Fruit fly (Drosophila melanogaster) whole organism, embryonic: ENCODE results near the gene CG5080.

ENCODE experiments used
- Bdp1 ChIP-seq: fragments of 200-800 bp; sonication (Bioruptor generic); optimal IDR thresholded peaks from 3 replicates; lab custom pipeline; 2016; ENCODE audit warnings: missing biosample characterization, missing genetic modification characterization
- CG10274 ChIP-seq: fragments of 200-800 bp; sonication (Bioruptor generic); optimal IDR thresholded peaks from 3 replicates; lab custom pipeline; 2017; ENCODE audit warnings: missing biosample characterization, mild to moderate bottlenecking, missing genetic modification characterization
- CG11456 ChIP-seq: fragments of 200-800 bp; sonication (Bioruptor generic); IDR thresholded peaks from 3 replicates; pipeline ENCODE4 v1.3.6; 2022; ENCODE audit warnings: missing biosample characterization, missing genetic modification characterization
- CG11695 ChIP-seq: fragments of 200-800 bp; sonication (Bioruptor generic); IDR thresholded peaks from 3 replicates; pipeline ENCODE4 v1.3.6; 2022; ENCODE audit warnings: missing biosample characterization, missing genetic modification characterization
- CG12071 ChIP-seq: fragments of 200-800 bp; sonication (Bioruptor generic); optimal IDR thresholded peaks from 3 replicates; lab custom pipeline; 2018; ENCODE audit warnings: missing biosample characterization, mild to moderate bottlenecking, missing genetic modification characterization
- CG15011 ChIP-seq: fragments of 200-800 bp; sonication (Bioruptor generic); optimal IDR thresholded peaks from 3 replicates; lab custom pipeline; 2018; ENCODE audit warnings: missing biosample characterization, mild to moderate bottlenecking, missing genetic modification characterization
- CG18599 ChIP-seq: fragments of 200-800 bp; sonication (Bioruptor generic); optimal IDR thresholded peaks from 3 replicates; lab custom pipeline; 2017; ENCODE audit warnings: missing biosample characterization, missing genetic modification characterization, mild to moderate bottlenecking, moderate library complexity, missing genetic modification reagents
- CG2678 ChIP-seq: fragments of 200-800 bp; sonication (Bioruptor generic); optimal IDR thresholded peaks from 3 replicates; lab custom pipeline; 2019; ENCODE audit warnings: missing biosample characterization, mild to moderate bottlenecking, missing genetic modification characterization, moderate library complexity
- CG3163 ChIP-seq: fragments of 200-800 bp; sonication (Bioruptor generic); optimal IDR thresholded peaks from 3 replicates; lab custom pipeline; 2016; ENCODE audit warnings: missing biosample characterization, missing genetic modification characterization
- CG4360 ChIP-seq: fragments of 200-800 bp; sonication (Bioruptor generic); IDR thresholded peaks from 2 replicates; pipeline ENCODE4 v1.3.6; 2022; ENCODE audit warnings: missing biosample characterization, missing genetic modification characterization
- CG6813 ChIP-seq: fragments of 200-800 bp; sonication (Bioruptor generic); optimal IDR thresholded peaks from 2 replicates; lab custom pipeline; 2017; ENCODE audit warnings: missing biosample characterization, missing genetic modification characterization, mild to moderate bottlenecking, moderate library complexity, missing genetic modification reagents
- CG7987 ChIP-seq: fragments of 200-800 bp; sonication (Bioruptor generic); optimal IDR thresholded peaks from 2 replicates; lab custom pipeline; 2018; ENCODE audit warnings: missing biosample characterization, mild to moderate bottlenecking, missing genetic modification characterization, moderate library complexity
- Fer1 ChIP-seq: fragments of 200-800 bp; sonication (Bioruptor generic); optimal IDR thresholded peaks from 2 replicates; lab custom pipeline; 2017; ENCODE audit warnings: missing biosample characterization, mild to moderate bottlenecking, missing genetic modification characterization
- Fer2 ChIP-seq: fragments of 200-800 bp; sonication (Bioruptor generic); optimal IDR thresholded peaks from 2 replicates; lab custom pipeline; 2018; ENCODE audit warnings: missing biosample characterization, mild to moderate bottlenecking, missing genetic modification characterization, moderate library complexity
- HLH4C ChIP-seq: fragments of 200-800 bp; sonication (Bioruptor generic); IDR thresholded peaks from 3 replicates; pipeline ENCODE4 v1.3.6; 2022; ENCODE audit warnings: missing biosample characterization, missing genetic modification characterization; ENCODE audit not compliant: partially characterized antibody
- Hsf ChIP-seq: fragments of 200-800 bp; sonication (Bioruptor generic); optimal IDR thresholded peaks from 3 replicates; lab custom pipeline; 2016; ENCODE audit warnings: missing biosample characterization, missing genetic modification characterization
- PHDP ChIP-seq: fragments of 200-800 bp; sonication (Bioruptor generic); optimal IDR thresholded peaks from 3 replicates; lab custom pipeline; 2018; ENCODE audit warnings: missing biosample characterization, mild to moderate bottlenecking, missing genetic modification characterization, moderate library complexity
- amos ChIP-seq: fragments of 200-800 bp; sonication (Bioruptor generic); IDR thresholded peaks from 2 replicates; pipeline ENCODE4 v1.3.6; 2022; ENCODE audit warnings: missing biosample characterization, missing genetic modification characterization; ENCODE audit not compliant: partially characterized antibody
- ara ChIP-seq: fragments of 200-800 bp; sonication (Bioruptor generic); IDR thresholded peaks from 2 replicates; pipeline ENCODE4 v1.3.6; 2022; ENCODE audit warnings: missing biosample characterization, missing genetic modification characterization
- ase ChIP-seq: fragments of 200-800 bp; sonication (Bioruptor generic); IDR thresholded peaks from 3 replicates; pipeline ENCODE4 v1.3.6; 2022; ENCODE audit warnings: missing biosample characterization, missing genetic modification characterization
- az2 ChIP-seq: fragments of 200-800 bp; sonication (Bioruptor generic); optimal IDR thresholded peaks from 3 replicates; lab custom pipeline; 2016; ENCODE audit warnings: missing biosample characterization, missing genetic modification characterization
- btn ChIP-seq: fragments of 200-800 bp; sonication (Bioruptor generic); optimal IDR thresholded peaks from 2 replicates; lab custom pipeline; 2016; ENCODE audit warnings: missing biosample characterization, missing genetic modification characterization
- cas ChIP-seq: fragments of 200-800 bp; sonication (Bioruptor generic); IDR thresholded peaks from 2 replicates; pipeline ENCODE4 v1.3.6; 2022; ENCODE audit warnings: missing biosample characterization, missing genetic modification characterization
- cg ChIP-seq: fragments of 200-800 bp; sonication (Bioruptor generic); optimal IDR thresholded peaks from 3 replicates; lab custom pipeline; 2019; ENCODE audit warnings: missing biosample characterization, mild to moderate bottlenecking, missing genetic modification characterization, moderate library complexity
- crol ChIP-seq: fragments of 200-800 bp; sonication (Bioruptor generic); IDR thresholded peaks from 2 replicates; pipeline ENCODE4 v1.3.6; 2022; ENCODE audit warnings: missing biosample characterization, missing genetic modification characterization
- crp ChIP-seq, 2 experiments: fragments of 200-800 bp; sonication (Bioruptor generic); optimal IDR thresholded peaks; 2 replicates in 1 of 2; 3 replicates in 1 of 2; lab custom pipeline; 2017; ENCODE audit warnings: missing biosample characterization in 2 of 2, missing genetic modification characterization in 2 of 2, mild to moderate bottlenecking in 1 of 2, moderate library complexity in 1 of 2
- cwo ChIP-seq: fragments of 200-800 bp; sonication (Bioruptor generic); optimal IDR thresholded peaks from 3 replicates; lab custom pipeline; 2017; ENCODE audit warnings: missing biosample characterization, missing genetic modification characterization, mild to moderate bottlenecking, moderate library complexity, missing genetic modification reagents
- dysf ChIP-seq: fragments of 200-800 bp; sonication (Bioruptor generic); IDR thresholded peaks from 3 replicates; pipeline ENCODE4 v1.3.6; 2022; ENCODE audit warnings: missing biosample characterization, missing genetic modification characterization
- ewg ChIP-seq: fragments of 200-800 bp; sonication (Bioruptor generic); optimal IDR thresholded peaks from 3 replicates; lab custom pipeline; 2017; ENCODE audit warnings: mild to moderate bottlenecking, missing biosample characterization, missing genetic modification reagents, missing genetic modification characterization
- exex ChIP-seq: fragments of 200-800 bp; sonication (Bioruptor generic); optimal IDR thresholded peaks from 4 replicates; lab custom pipeline; 2018; ENCODE audit warnings: missing biosample characterization, mild to moderate bottlenecking, missing genetic modification characterization, moderate library complexity
- grn ChIP-seq: fragments of 200-800 bp; sonication (Bioruptor generic); optimal IDR thresholded peaks from 3 replicates; lab custom pipeline; 2017; ENCODE audit warnings: missing biosample characterization, missing genetic modification characterization
- gsb-n ChIP-seq: fragments of 200-800 bp; sonication (Bioruptor generic); optimal IDR thresholded peaks from 3 replicates; lab custom pipeline; 2018; ENCODE audit warnings: missing biosample characterization, mild to moderate bottlenecking, missing genetic modification characterization
- gt ChIP-seq: fragments of 200-800 bp; sonication (Bioruptor generic); IDR thresholded peaks from 2 replicates; pipeline ENCODE4 v1.3.6; 2022; ENCODE audit warnings: missing biosample characterization, missing genetic modification characterization
- hb ChIP-seq: fragments of 200-800 bp; sonication (Bioruptor generic); IDR thresholded peaks from 3 replicates; pipeline ENCODE4 v1.3.6; 2022; ENCODE audit warnings: missing biosample characterization, missing genetic modification characterization; ENCODE audit not compliant: partially characterized antibody
- hbn ChIP-seq: fragments of 200-800 bp; sonication (Bioruptor generic); IDR thresholded peaks from 2 replicates; pipeline ENCODE4 v1.3.6; 2022; ENCODE audit warnings: missing biosample characterization, missing genetic modification characterization; ENCODE audit not compliant: partially characterized antibody
- hth ChIP-seq: fragments of >200 bp; optimal IDR thresholded peaks from 2 replicates; lab custom pipeline; 2017; ENCODE audit warnings: inconsistent platforms
- ind ChIP-seq: fragments of 200-800 bp; sonication (Bioruptor generic); optimal IDR thresholded peaks from 3 replicates; lab custom pipeline; 2016; ENCODE audit warnings: missing biosample characterization, missing genetic modification characterization
- ken ChIP-seq: fragments of 200-800 bp; sonication (Bioruptor generic); IDR thresholded peaks from 3 replicates; pipeline ENCODE4 v1.3.6; 2022; ENCODE audit warnings: missing biosample characterization, missing genetic modification characterization
- lab ChIP-seq: fragments of 200-800 bp; sonication (Bioruptor generic); optimal IDR thresholded peaks from 3 replicates; lab custom pipeline; 2017; ENCODE audit warnings: missing biosample characterization, missing genetic modification characterization, mild to moderate bottlenecking, moderate library complexity, missing genetic modification reagents
- nau ChIP-seq: fragments of 200-800 bp; sonication (Bioruptor generic); optimal IDR thresholded peaks from 3 replicates; lab custom pipeline; 2017; ENCODE audit warnings: missing biosample characterization, mild to moderate bottlenecking, missing genetic modification characterization, missing genetic modification reagents
- oc ChIP-seq: fragments of 200-800 bp; sonication (Bioruptor generic); optimal IDR thresholded peaks from 2 replicates; lab custom pipeline; 2018; ENCODE audit warnings: missing biosample characterization, mild to moderate bottlenecking, missing genetic modification characterization, moderate library complexity
- otp ChIP-seq: fragments of 200-800 bp; sonication (Bioruptor generic); IDR thresholded peaks from 3 replicates; pipeline ENCODE4, ENCODE4 v1.3.6; 2022; ENCODE audit warnings: missing biosample characterization, missing genetic modification characterization
- scrt ChIP-seq: fragments of 200-800 bp; sonication (Bioruptor generic); optimal IDR thresholded peaks from 2 replicates; lab custom pipeline; 2018; ENCODE audit warnings: missing biosample characterization, mild to moderate bottlenecking, missing genetic modification characterization, moderate library complexity
- sd ChIP-seq: fragments of 200-800 bp; sonication (Bioruptor generic); optimal IDR thresholded peaks from 3 replicates; lab custom pipeline; 2018; ENCODE audit warnings: missing biosample characterization, mild to moderate bottlenecking, missing genetic modification characterization, moderate library complexity
- slbo ChIP-seq: fragments of 200-800 bp; sonication (Bioruptor generic); IDR thresholded peaks from 2 replicates; pipeline ENCODE4 v1.3.6; 2022; ENCODE audit warnings: missing biosample characterization, missing genetic modification characterization
- sug ChIP-seq: fragments of 200-800 bp; optimal IDR thresholded peaks from 2 replicates; lab custom pipeline; 2019; ENCODE audit warnings: missing biosample characterization, mild to moderate bottlenecking, missing genetic modification characterization, moderate library complexity
- tll ChIP-seq, 2 experiments: fragments of 200-800 bp in 1 of 2; fragments of >200 bp in 1 of 2; sonication (Bioruptor generic) in 1 of 2; optimal IDR thresholded peaks; 2 replicates each; lab custom pipeline; 2017 to 2019; ENCODE audit warnings: missing biosample characterization in 2 of 2, missing genetic modification characterization in 2 of 2, mild to moderate bottlenecking in 1 of 2, moderate library complexity in 1 of 2
- ttk ChIP-seq: fragments of 200-800 bp; sonication (Bioruptor generic); IDR thresholded peaks from 2 replicates; pipeline ENCODE4 v2.1.2; 2022; ENCODE audit warnings: missing biosample characterization, missing genetic modification characterization

CG5080 gene

DNA sequence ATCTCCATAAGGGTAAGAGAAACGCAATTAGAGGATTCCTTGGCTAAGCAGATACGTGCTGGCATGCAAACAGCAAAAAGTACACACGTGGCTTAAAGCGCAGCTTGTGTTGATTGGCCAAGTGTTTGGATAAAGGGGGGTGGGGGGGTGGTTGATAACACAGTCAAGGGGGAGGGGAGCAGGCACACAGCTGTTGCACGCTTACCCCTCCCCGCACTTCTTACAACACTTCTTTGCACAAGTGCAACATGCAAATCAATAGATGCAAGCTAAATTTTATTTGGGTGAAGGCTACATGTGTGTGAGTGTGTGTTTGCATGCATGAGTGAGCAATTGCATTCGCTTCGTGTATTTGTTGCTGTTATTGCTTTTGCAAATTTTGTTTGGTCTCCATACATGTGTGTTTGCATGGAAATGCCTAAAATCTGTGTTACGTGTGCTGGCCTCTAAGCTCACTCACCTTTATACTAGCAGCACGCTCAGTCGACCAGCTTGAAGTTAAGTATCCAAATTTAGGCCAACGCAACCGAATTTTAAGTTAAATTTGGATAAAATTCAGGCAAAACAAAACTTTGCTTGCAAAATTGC is 35.2 kb downstream of the CG5080 start (continued):
- TF ChIP-seq crp (GFP tag; optimal IDR thresholded peaks at IDR 0.05; lab: Kevin White, UChicago) (peak in 1 of 2 experiments; percentile 64), ewg (GFP tag; lab: Kevin White, UChicago) (no peak), cg (GFP tag; lab: Kevin White, UChicago) (peak; percentile 22), scrt (peak; percentile 48), CG11695 (no peak), az2 (GFP tag; lab: Kevin White, UChicago) (no peak), sd (tag; lab: Kevin White, UChicago) (no peak), CG2678 (tag; lab: Kevin White, UChicago) (no peak), ara (no peak), Hsf (GFP tag; lab: Kevin White, UChicago) (no peak), Fer1 (no peak), btn (GFP tag; lab: Kevin White, UChicago) (no peak), HLH4C (GFP tag; lab: Robert Waterston, UW) (no peak), CG3163 (GFP tag; lab: Kevin White, UChicago) (no peak), PHDP (tag; lab: Kevin White, UChicago) (no peak)

DNA sequence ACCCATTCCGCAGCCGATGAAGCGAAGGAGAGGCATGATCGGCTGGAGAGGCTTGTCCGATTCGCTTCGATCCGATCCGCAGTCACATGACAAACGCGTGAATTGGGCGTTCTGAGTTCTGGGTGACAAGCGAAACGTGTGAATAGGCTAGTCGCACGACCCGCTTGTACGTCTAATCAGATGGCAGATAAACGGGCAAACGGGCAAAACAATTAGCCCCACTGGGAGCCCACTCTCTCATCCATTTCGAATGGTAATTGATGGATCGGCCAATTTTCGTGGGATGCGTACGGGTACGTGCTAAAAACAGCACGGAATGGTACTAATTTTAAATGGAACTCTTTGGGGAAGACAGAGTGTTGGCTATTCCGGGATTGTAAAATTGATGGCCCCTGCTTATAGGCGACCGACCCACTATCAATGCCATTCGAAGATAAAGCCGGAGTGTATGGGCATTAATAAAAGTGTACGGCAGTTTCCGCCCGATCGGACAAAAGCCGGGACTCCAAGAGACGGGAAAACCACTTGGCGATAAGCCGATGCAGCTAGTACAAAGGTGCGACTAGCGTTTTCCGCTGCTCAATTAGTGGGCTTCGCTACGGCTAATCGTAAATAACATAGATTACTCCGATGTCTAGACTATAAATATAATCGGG is 36.1 kb downstream of the CG5080 start:
- TF ChIP-seq CG12071 (GFP tag; lab: Kevin White, UChicago) (no peak), ttk (no peak), ase (no peak), CG4360 (GFP tag; lab: Robert Waterston, UW) (no peak), CG11456 (GFP tag; lab: Robert Waterston, UW) (no peak), ind (GFP tag; lab: Kevin White, UChicago) (no peak), hb (GFP tag; lab: Robert Waterston, UW) (no peak), exex (tag; lab: Kevin White, UChicago) (peak; percentile 82), CG10274 (GFP tag; lab: Kevin White, UChicago) (peak; percentile 45), CG6813 (no peak), oc (no peak), CG15011 (GFP tag; lab: Kevin White, UChicago) (no peak), Fer2 (tag; lab: Kevin White, UChicago) (no peak), cwo (peak; percentile 99), CG18599 (peak; percentile 12), crol (GFP tag; lab: Robert Waterston, UW) (no peak), nau (GFP tag; lab: Kevin White, UChicago) (no peak), amos (no peak), CG11695 (no peak), dysf (GFP tag; lab: Robert Waterston, UW) (0 out of 3 replicates have a peak, but pooled peaks have one; percentile 16), lab (GFP tag; lab: Kevin White, UChicago) (peak; percentile 76), hth (lab: Kevin White, UChicago) (no peak), hbn (GFP tag; lab: Robert Waterston, UW) (no peak), ken (no peak), Bdp1 (no peak), CG2678 (tag; lab: Kevin White, UChicago) (no peak), sug (tag; lab: Kevin White, UChicago) (peak; percentile 97), tll (GFP tag; optimal IDR thresholded peaks at IDR 0.05; lab: Kevin White, UChicago) (no peak), cas (GFP tag; lab: Robert Waterston, UW) (no peak), grn (GFP tag; lab: Kevin White, UChicago) (peak; percentile 60), slbo (GFP tag; lab: Robert Waterston, UW) (no peak), CG7987 (GFP tag; lab: Kevin White, UChicago) (peak; percentile 67), gt (GFP tag; lab: Robert Waterston, UW) (no peak), gsb-n (tag; lab: Kevin White, UChicago) (no peak), otp (GFP tag; lab: Robert Waterston, UW) (no peak)
